Worm (Caenorhabditis elegans) whole organism, L2 larva: ENCODE measurements around the gene clc-33.

Source experiments
- elt-1 ChIP-seq: fragments of 150-350 bp; optimal IDR thresholded peaks from 2 replicates; lab custom pipeline; 2014; ENCODE audit warnings: missing biosample characterization, missing genetic modification characterization
- lsy-2 ChIP-seq, 2 experiments: fragments of 150-350 bp in 1 of 2; sonication (generic microtip) in 1 of 2; optimal IDR thresholded peaks; 2 replicates each; lab custom pipeline; 2014 to 2017; ENCODE audit warnings: missing biosample characterization in 2 of 2, missing genetic modification characterization in 2 of 2
- nhr-25 ChIP-seq: fragments of 150-350 bp; sonication (generic microtip); optimal IDR thresholded peaks from 3 replicates; lab custom pipeline; 2014; ENCODE audit warnings: missing biosample characterization, missing genetic modification characterization

ce11 chrII:791828-792227, 48.4 kb upstream of the clc-33 start, which contains the start of gene F46F5.1:
- TF ChIP-seq elt-1 (no peak), nhr-25 (no peak), lsy-2 (tag; optimal IDR thresholded peaks at IDR 0.05; lab: Kevin White, UChicago) (no peak)
